Worm (Caenorhabditis elegans): ENCODE measurements around the gene aqp-7.

- TF ChIP-seq madf-6 (GFP tag; IDR thresholded peaks at IDR 0.05) = no peak
- no peak for TF ChIP-seq ztf-28 (GFP tag; IDR thresholded peaks at IDR 0.05)
- TF ChIP-seq F57A8.1 (GFP tag; optimal IDR thresholded peaks at IDR 0.05) = no peak
Observed at ce11 chrX:2978100-2978499, 46.8 kb upstream of the aqp-7 start.
